Worm (Caenorhabditis elegans): ENCODE results near the gene nhr-272.

nhr-272 gene

DNA sequence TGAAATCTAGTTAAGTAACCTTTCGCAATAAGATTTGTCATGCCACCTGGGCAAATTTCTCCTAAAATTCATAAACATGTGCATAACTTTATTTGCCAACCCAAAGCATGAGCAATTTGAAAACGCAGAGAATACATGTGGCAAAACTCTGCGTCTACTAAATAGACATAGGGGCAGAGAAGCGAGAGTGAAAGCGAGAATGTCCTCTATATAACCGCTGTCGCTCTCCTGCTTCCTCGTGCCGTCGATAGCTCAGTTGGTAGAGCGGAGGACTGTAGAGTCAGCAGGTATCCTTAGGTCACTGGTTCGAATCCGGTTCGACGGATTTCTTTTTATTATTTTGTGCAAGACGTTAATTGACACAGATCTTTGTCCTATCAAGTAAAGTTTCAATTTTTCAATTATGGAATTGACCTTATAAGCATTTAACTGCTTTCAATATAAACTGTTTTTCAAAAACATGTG, 39.6 kb downstream of the nhr-272 start (continued):
- peak; percentile 69 for TF ChIP-seq nhr-85 (tag)
- peak; percentile 61 to 77 (median 69) for TF ChIP-seq ceh-82 (tag; optimal IDR thresholded peaks at IDR 0.05)
- peak; percentile 36 for TF ChIP-seq zip-4 (GFP tag; optimal IDR thresholded peaks at IDR 0.05)
- TF ChIP-seq tbx-2 (tag; optimal IDR thresholded peaks at IDR 0.05) = peak; percentile 67
- no peak for TF ChIP-seq lin-15B (tag; optimal IDR thresholded peaks at IDR 0.05)
- TF ChIP-seq ets-5 (GFP tag; IDR thresholded peaks at IDR 0.05) = no peak
- TF ChIP-seq pqm-1 (tag; optimal IDR thresholded peaks at IDR 0.05) = no peak
- no peak for TF ChIP-seq hlh-4 (tag; optimal IDR thresholded peaks at IDR 0.05)
- TF ChIP-seq swsn-7 (tag; optimal IDR thresholded peaks at IDR 0.05) = peak; percentile 79
- TF ChIP-seq mab-9 (GFP tag; IDR thresholded peaks at IDR 0.05) = peak; percentile 39; the same call in 1 of the 2 replicates
- TF ChIP-seq blmp-1 (tag; optimal IDR thresholded peaks at IDR 0.05) = peak; percentile 44
- TF ChIP-seq nhr-20 (tag; optimal IDR thresholded peaks at IDR 0.05) = peak; percentile 75
- peak; percentile 68 for TF ChIP-seq ama-1 (optimal IDR thresholded peaks at IDR 0.05)

DNA sequence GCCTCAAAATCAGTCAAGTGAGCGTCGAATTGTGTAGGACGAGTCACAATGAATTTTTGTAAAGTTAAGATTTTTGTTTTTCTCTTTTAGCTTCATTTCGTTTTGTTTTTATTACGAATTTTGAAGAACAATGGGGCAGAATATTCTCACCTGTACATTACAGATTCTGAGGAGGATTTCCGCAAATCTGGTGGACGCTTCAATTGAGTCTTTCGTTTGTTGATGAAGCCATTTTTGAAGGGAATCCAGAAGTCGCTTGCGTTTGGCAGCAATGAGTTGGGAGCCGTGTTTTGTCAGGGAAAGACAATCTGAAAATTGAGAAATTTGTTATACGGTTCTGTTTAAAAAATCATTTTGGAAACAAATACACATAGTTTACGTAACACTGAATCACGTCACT, 40.2 kb downstream of the nhr-272 start:
- TF ChIP-seq egl-13 (tag; optimal IDR thresholded peaks at IDR 0.05) = no peak
- TF ChIP-seq nhr-84 (tag; optimal IDR thresholded peaks at IDR 0.05) = no peak
- no peak for TF ChIP-seq efl-3 (GFP tag; optimal IDR thresholded peaks at IDR 0.05)
- TF ChIP-seq mef-2 (tag; optimal IDR thresholded peaks at IDR 0.05) = no peak
- no peak for TF ChIP-seq ceh-82 (tag; optimal IDR thresholded peaks at IDR 0.05)
- TF ChIP-seq fkh-4 (tag; optimal IDR thresholded peaks at IDR 0.05; ENCODE audit: borderline replicate concordance) = no peak

DNA sequence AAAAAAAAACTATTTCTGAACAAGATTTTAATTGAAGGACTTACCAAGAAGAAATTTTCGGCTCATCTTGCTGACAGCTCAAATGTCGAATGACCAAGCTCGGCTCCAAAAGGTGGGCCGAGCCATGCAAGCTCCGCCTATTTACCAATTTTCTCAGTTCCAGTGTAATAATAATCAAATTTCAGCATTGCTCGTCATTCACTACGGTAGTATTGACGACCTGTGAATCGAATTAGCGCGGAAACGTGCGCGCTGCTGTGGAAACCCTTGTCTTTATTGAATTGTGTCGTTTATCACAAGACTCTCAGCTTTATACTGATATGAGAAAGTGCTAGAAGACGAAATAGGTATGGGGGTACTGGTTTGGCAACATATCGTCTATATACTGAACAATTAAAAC, 41.1 kb downstream of the nhr-272 start, which contains the start of gene nlp-76:
Gene nlp-76 (minus strand): TSS at position 367 of the 400 bp plus-strand sequence.
- TF ChIP-seq lin-15B (tag; optimal IDR thresholded peaks at IDR 0.05) (no peak), mdl-1 (tag; optimal IDR thresholded peaks at IDR 0.05) (peak in 1 of 2 experiments; percentile 38), nhr-90 (tag; optimal IDR thresholded peaks at IDR 0.05; ENCODE audit: poor library complexity) (peak; percentile 7), nhr-47 (tag; optimal IDR thresholded peaks at IDR 0.05) (peak; percentile 62), lin-14 (GFP tag; optimal IDR thresholded peaks at IDR 0.05) (peak; percentile 1), ceh-63 (GFP tag; optimal IDR thresholded peaks at IDR 0.05) (no peak), nhr-71 (tag; optimal IDR thresholded peaks at IDR 0.05) (peak; percentile 53), ztf-4 (tag; optimal IDR thresholded peaks at IDR 0.05) (peak; percentile 28), elt-3 (tag; optimal IDR thresholded peaks at IDR 0.05) (peak in 1 of 6 experiments; percentile 1), lin-35 (GFP tag; optimal IDR thresholded peaks at IDR 0.05) (peak in 1 of 2 experiments; percentile 71), fkh-8 (tag; optimal IDR thresholded peaks at IDR 0.05) (peak; percentile 49), ama-1 (optimal IDR thresholded peaks at IDR 0.05) (peak; percentile 81), nhr-76 (tag; optimal IDR thresholded peaks at IDR 0.05) (no peak), nhr-12 (tag; optimal IDR thresholded peaks at IDR 0.05) (no peak), nhr-237 (tag; optimal IDR thresholded peaks at IDR 0.05) (no peak), nhr-20 (tag; optimal IDR thresholded peaks at IDR 0.05) (peak; percentile 14)

DNA sequence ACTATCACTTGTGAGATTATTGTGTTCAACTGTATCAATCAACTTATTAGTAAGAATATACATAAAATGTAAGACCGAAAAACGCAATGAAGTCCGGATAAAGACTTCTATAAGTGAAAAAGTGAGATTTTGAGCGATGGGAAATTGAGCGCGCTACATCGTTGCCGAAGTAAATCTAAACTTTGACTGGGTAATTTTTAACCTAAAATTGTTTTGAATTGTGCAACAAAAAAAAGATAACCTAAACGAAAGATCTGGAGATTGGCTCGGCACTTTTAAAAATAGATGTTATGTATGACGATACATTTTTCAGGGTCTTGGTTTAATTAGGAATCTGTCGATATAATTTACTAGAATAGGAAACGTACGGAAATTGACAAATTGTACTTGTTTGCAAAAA, 41.5 kb downstream of the nhr-272 start:
- TF ChIP-seq C16A3.4 (tag; optimal IDR thresholded peaks at IDR 0.05) (peak; percentile 25), egl-27 (tag; optimal IDR thresholded peaks at IDR 0.05) (no peak), nhr-90 (tag; optimal IDR thresholded peaks at IDR 0.05; ENCODE audit: poor library complexity) (peak; percentile 10)

DNA sequence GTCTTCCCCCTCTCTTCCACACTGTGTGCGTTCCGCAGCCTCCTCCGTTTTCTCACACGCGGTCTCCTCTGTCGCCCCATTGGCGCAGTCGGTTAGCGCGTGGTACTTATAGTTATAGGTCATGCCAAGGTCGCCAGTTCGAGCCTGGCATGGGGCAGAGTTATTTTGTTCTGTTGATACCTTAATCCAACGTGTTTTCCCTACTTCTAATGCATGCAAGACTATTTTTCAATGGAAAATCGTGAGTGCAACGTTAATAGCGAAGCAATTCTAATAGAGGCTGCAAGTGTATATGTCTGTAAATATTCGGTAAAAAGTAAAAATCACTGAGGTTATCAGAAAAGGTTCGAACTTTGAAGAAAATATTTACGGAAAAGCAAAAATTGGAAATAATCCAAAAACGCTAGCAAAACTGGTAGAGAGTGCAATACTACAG, 43.5 kb downstream of the nhr-272 start:
- TF ChIP-seq elt-2 (tag; optimal IDR thresholded peaks at IDR 0.05) = peak; percentile 36
- no peak for TF ChIP-seq nhr-76 (tag; optimal IDR thresholded peaks at IDR 0.05)
- no peak for TF ChIP-seq unc-62 (GFP tag; optimal IDR thresholded peaks at IDR 0.05)
- TF ChIP-seq mab-9 (GFP tag; IDR thresholded peaks at IDR 0.05) = no peak
- peak in 1 of 2 experiments; percentile 73 for TF ChIP-seq lin-35 (GFP tag; optimal IDR thresholded peaks at IDR 0.05)
- TF ChIP-seq sox-4 (tag; optimal IDR thresholded peaks at IDR 0.05) = no peak
- TF ChIP-seq ama-1 (optimal IDR thresholded peaks at IDR 0.05) = no peak
- no peak for TF ChIP-seq nhr-11 (tag; optimal IDR thresholded peaks at IDR 0.05)
- no peak for TF ChIP-seq pqm-1 (tag; optimal IDR thresholded peaks at IDR 0.05)
- TF ChIP-seq efl-3 (GFP tag; optimal IDR thresholded peaks at IDR 0.05) = no peak
- no peak for TF ChIP-seq pax-3 (tag; optimal IDR thresholded peaks at IDR 0.05)
- TF ChIP-seq nhr-19 (GFP tag; conservative IDR thresholded peaks at IDR 0.05) = peak; percentile 50
- TF ChIP-seq jun-1 (tag; optimal IDR thresholded peaks at IDR 0.05) = no peak
- TF ChIP-seq ceh-90 (tag; optimal IDR thresholded peaks at IDR 0.05) = no peak
- peak; percentile 52 for TF ChIP-seq lin-14 (GFP tag; optimal IDR thresholded peaks at IDR 0.05)
- no peak for TF ChIP-seq lin-15B (tag; optimal IDR thresholded peaks at IDR 0.05)
- no peak for TF ChIP-seq dpl-1 (GFP tag; optimal IDR thresholded peaks at IDR 0.05)
- TF ChIP-seq C04F5.9 (tag; optimal IDR thresholded peaks at IDR 0.05) = no peak
- no peak for TF ChIP-seq lin-39 (tag; optimal IDR thresholded peaks at IDR 0.05)
- no peak for TF ChIP-seq unc-98 (GFP tag; IDR thresholded peaks at IDR 0.05)
